Worm (Caenorhabditis elegans): ENCODE measurements around the gene T22F3.10.

The T22F3.10 gene

ce11 chrV:3582086-3582485 lies 29.5 kb downstream of the T22F3.10 start:
- TF ChIP-seq Y55F3AM.14 (GFP tag; optimal IDR thresholded peaks at IDR 0.05) (no peak), sma-9 (GFP tag; optimal IDR thresholded peaks at IDR 0.05) (peak; percentile 21), sma-9 (tag; optimal IDR thresholded peaks at IDR 0.05) (no peak)

DNA sequence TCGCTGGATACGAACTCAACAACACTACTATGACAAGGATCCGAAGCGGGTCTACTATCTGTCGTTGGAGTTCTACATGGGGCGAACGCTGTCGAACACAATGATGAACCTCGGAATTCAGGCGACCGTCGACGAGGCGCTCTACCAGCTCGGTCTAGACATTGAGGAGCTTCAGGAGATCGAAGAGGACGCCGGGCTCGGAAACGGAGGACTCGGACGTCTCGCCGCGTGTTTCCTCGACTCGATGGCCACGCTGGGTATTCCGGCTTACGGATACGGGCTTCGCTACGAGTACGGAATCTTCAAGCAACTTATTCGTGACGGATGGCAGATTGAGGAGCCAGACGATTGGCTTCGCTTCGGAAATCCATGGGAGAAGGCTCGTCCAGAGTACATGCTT lies 29.9 kb downstream of the T22F3.10 start:
- TF ChIP-seq lsy-2 (tag; optimal IDR thresholded peaks at IDR 0.05) (no peak), F13H6.1 (tag; optimal IDR thresholded peaks at IDR 0.05) (no peak), crh-2 (tag; optimal IDR thresholded peaks at IDR 0.05) (no peak)

DNA sequence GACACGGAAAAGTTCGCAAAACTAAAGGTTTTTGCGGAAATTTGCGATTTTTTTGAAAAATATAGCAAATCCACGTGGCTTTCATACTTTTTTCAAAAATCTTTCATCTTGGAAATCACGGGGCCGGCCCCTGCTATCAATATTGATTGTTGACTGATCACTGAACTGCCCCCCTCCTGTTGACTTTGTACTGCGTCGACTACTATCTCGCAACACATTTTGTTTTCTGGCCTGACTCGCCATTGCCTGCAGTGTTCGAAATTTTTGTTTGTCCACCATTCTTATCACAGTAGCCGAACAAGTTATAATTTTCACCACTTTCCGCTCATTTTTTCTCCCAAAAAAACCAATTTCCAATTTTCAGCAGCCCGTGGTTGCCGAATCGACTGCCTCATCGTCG lies 30.5 kb downstream of the T22F3.10 start:
- TF ChIP-seq dmd-4 (tag; optimal IDR thresholded peaks at IDR 0.05) (no peak), nhr-129 (tag; optimal IDR thresholded peaks at IDR 0.05) (peak; percentile 11)

- TF ChIP-seq snpc-4 (tag; optimal IDR thresholded peaks at IDR 0.05): no peak
- peak; percentile 51 for TF ChIP-seq fos-1 (tag; optimal IDR thresholded peaks at IDR 0.05)
Observed at ce11 chrV:3580385-3580784, 31.2 kb downstream of the T22F3.10 start.

DNA sequence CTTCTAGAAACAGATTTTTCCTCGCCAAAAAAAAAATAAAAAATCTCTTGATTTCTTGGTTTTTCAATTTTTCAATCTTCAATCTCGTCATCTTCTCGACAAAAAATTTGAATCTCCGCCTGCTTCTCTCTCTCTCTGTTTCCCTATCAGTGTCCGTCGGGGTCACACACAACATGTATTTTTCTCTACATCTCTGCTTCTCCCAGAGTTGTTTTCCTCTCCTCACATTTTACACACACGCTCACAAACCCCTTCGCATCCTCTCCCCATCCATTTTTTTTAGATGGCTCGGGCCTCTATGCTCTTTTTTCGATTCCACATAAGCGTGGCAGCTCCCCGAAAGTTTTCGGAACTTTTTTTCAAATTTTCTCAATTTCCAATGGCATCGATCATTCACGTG lies 31.8 kb downstream of the T22F3.10 start:
- TF ChIP-seq nhr-21 (tag; optimal IDR thresholded peaks at IDR 0.05) (no peak), nhr-25 (tag; optimal IDR thresholded peaks at IDR 0.05) (no peak), aly-2 (tag; optimal IDR thresholded peaks at IDR 0.05) (no peak), ceh-16 (tag; optimal IDR thresholded peaks at IDR 0.05) (no peak), snpc-4 (tag; optimal IDR thresholded peaks at IDR 0.05) (peak; percentile 42), nhr-6 (tag; optimal IDR thresholded peaks at IDR 0.05) (no peak), crh-2 (tag; optimal IDR thresholded peaks at IDR 0.05) (peak; percentile 49), egl-27 (tag; optimal IDR thresholded peaks at IDR 0.05) (no peak), ZK546.5 (tag; optimal IDR thresholded peaks at IDR 0.05) (no peak), mab-5 (tag; optimal IDR thresholded peaks at IDR 0.05) (no peak), peb-1 (tag; optimal IDR thresholded peaks at IDR 0.05) (no peak), lin-13 (GFP tag; optimal IDR thresholded peaks at IDR 0.05) (peak; percentile 44), unc-62 (GFP tag; optimal IDR thresholded peaks at IDR 0.05) (no peak), alr-1 (tag; optimal IDR thresholded peaks at IDR 0.05) (no peak), fos-1 (tag; optimal IDR thresholded peaks at IDR 0.05) (peak; percentile 64), sma-9 (GFP tag; optimal IDR thresholded peaks at IDR 0.05) (peak; percentile 75), sma-9 (tag; optimal IDR thresholded peaks at IDR 0.05) (no peak), sma-3 (GFP tag; optimal IDR thresholded peaks at IDR 0.05) (peak; percentile 9), gmeb-1 (tag; optimal IDR thresholded peaks at IDR 0.05) (peak; percentile 51), nhr-129 (tag; optimal IDR thresholded peaks at IDR 0.05) (peak; percentile 75), lsy-2 (tag; optimal IDR thresholded peaks at IDR 0.05) (peak in 1 of 2 experiments; percentile 61), unc-39 (tag; optimal IDR thresholded peaks at IDR 0.05) (no peak), F13H6.1 (tag; optimal IDR thresholded peaks at IDR 0.05) (peak; percentile 44), nhr-23 (tag; optimal IDR thresholded peaks at IDR 0.05) (no peak), elt-1 (tag; optimal IDR thresholded peaks at IDR 0.05) (no peak), nhr-237 (tag; optimal IDR thresholded peaks at IDR 0.05) (no peak), unc-55 (GFP tag; optimal IDR thresholded peaks at IDR 0.05) (peak; percentile 55), ama-1 (optimal IDR thresholded peaks at IDR 0.05) (peak; percentile 57), C34F6.9 (tag; optimal IDR thresholded peaks at IDR 0.05) (peak; percentile 45)

- peak; percentile 67 for TF ChIP-seq nhr-129 (tag; optimal IDR thresholded peaks at IDR 0.05)
- peak; percentile 40 for TF ChIP-seq C34F6.9 (tag; optimal IDR thresholded peaks at IDR 0.05)
- peak; percentile 14 for TF ChIP-seq lin-11 (tag; optimal IDR thresholded peaks at IDR 0.05)
- no peak for TF ChIP-seq nhr-77 (tag; optimal IDR thresholded peaks at IDR 0.05)
Observed at ce11 chrV:3579248-3579647, 32.3 kb downstream of the T22F3.10 start.

DNA sequence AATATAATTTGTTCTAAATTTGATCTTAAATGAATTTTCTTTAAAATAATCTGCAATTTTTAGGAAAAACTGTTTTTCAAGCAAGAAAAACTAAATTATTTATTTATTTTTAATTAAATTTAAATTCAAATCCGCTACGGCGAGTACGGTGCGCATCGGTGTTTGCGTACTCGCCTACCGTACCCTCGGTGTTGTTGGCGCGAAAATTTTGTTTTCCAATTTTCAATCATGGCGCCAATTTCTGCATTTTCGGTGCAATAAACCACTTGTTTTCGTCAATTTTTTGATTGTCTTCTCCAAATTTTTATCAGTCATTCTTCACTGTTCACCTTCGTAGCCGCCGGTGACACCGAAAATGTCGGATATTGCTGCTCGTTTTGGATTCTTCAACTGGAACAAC lies 32.7 kb downstream of the T22F3.10 start, which contains the start of gene pygl-1:
pygl-1 (plus strand) TSS at position 211 of the 400 bp plus-strand sequence.
- TF ChIP-seq elt-1 (tag; optimal IDR thresholded peaks at IDR 0.05): no peak
- TF ChIP-seq Y55F3AM.14 (GFP tag; optimal IDR thresholded peaks at IDR 0.05): no peak
- no peak for TF ChIP-seq nhr-6 (tag; optimal IDR thresholded peaks at IDR 0.05)
- TF ChIP-seq lsy-2 (tag; optimal IDR thresholded peaks at IDR 0.05): peak in 1 of 2 experiments; percentile 81
- TF ChIP-seq alr-1 (tag; optimal IDR thresholded peaks at IDR 0.05): no peak
- TF ChIP-seq mbf-1 (tag; optimal IDR thresholded peaks at IDR 0.05): no peak
- no peak for TF ChIP-seq nhr-12 (tag; optimal IDR thresholded peaks at IDR 0.05)
